Fruit fly (Drosophila melanogaster): ENCODE data around the gene ras.

The ras gene

DNA sequence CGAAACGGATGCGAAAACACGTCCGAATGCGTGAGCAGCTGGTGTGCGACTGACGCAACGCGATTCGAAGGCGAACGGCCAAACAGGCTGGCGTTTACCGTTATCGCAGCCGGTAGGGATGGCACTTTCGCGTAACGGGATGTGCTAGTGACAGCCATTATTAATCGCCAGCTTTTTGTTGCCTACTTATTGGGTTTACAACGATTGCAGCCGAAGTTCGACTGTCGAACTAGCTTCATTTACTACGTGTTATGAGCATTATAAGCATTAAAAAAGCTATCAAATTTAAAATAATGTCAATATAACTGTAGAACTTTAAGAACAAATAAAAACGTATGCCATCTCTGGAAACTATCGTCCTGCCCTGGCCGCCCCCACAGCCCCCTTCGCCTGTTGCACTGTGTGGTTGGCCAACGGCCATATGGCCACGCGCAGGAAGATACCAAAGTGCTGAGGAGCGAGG, 13.3 kb downstream of the ras start, which contains the start of gene Rph (continued):
- TF ChIP-seq gfzf (GFP tag; optimal IDR thresholded peaks at IDR 0.05) (no peak), CG14667 (GFP tag; IDR thresholded peaks at IDR 0.05) (no peak), ranshi (GFP tag; IDR thresholded peaks at IDR 0.05) (no peak), CG12659 (GFP tag; optimal IDR thresholded peaks at IDR 0.05) (peak; percentile 18), unc-4 (GFP tag; IDR thresholded peaks at IDR 0.05; ENCODE audit: partially characterized antibody) (peak; percentile 65; the same call in 1 of the 2 replicates), Spps (tag; optimal IDR thresholded peaks at IDR 0.05) (no peak), crp (GFP tag; optimal IDR thresholded peaks at IDR 0.05) (no peak), ci (GFP tag; IDR thresholded peaks at IDR 0.05) (no peak), HmgZ (tag; optimal IDR thresholded peaks at IDR 0.05) (no peak), Abd-B (GFP tag; optimal IDR thresholded peaks at IDR 0.05) (no peak), Antp (GFP tag; optimal IDR thresholded peaks at IDR 0.05) (no peak), CG11085 (GFP tag; IDR thresholded peaks at IDR 0.05) (no peak), nerfin-2 (GFP tag; IDR thresholded peaks at IDR 0.05; ENCODE audit: partially characterized antibody) (no peak), jing (GFP tag; optimal IDR thresholded peaks at IDR 0.05) (no peak), ato (GFP tag; IDR thresholded peaks at IDR 0.05; ENCODE audit: partially characterized antibody) (no peak), peb (GFP tag; IDR thresholded peaks at IDR 0.05) (no peak), CG8765 (GFP tag; IDR thresholded peaks at IDR 0.05) (no peak), stwl (tag; optimal IDR thresholded peaks at IDR 0.05) (no peak), CG14860 (GFP tag; IDR thresholded peaks at IDR 0.05; ENCODE audit: partially characterized antibody) (no peak), CG4730 (GFP tag; IDR thresholded peaks at IDR 0.05) (no peak), phol (tag; optimal IDR thresholded peaks at IDR 0.05) (peak; percentile 20), CG33213 (GFP tag; optimal IDR thresholded peaks at IDR 0.05) (no peak), CG6175 (GFP tag; IDR thresholded peaks at IDR 0.05) (no peak), CG9609 (GFP tag; optimal IDR thresholded peaks at IDR 0.05) (no peak), Rx (GFP tag; IDR thresholded peaks at IDR 0.05) (no peak), seq (GFP tag; IDR thresholded peaks at IDR 0.05) (no peak), knrl (GFP tag; IDR thresholded peaks at IDR 0.05; ENCODE audit: partially characterized antibody) (peak; percentile 53; the same call in 2 of the 3 replicates), tup (GFP tag; optimal IDR thresholded peaks at IDR 0.05) (no peak), HLHmδ (GFP tag; optimal IDR thresholded peaks at IDR 0.05) (no peak), CG12299 (tag; optimal IDR thresholded peaks at IDR 0.05) (no peak), chinmo (GFP tag; IDR thresholded peaks at IDR 0.05; ENCODE audit: partially characterized antibody) (0 out of 4 replicates have a peak, but pooled peaks have one; percentile 21), BEAF-32 (GFP tag; optimal IDR thresholded peaks at IDR 0.05) (peak; percentile 64), CG17359 (tag; optimal IDR thresholded peaks at IDR 0.05) (peak; percentile 11), CG7271 (tag; optimal IDR thresholded peaks at IDR 0.05) (no peak), CG33557 (GFP tag; optimal IDR thresholded peaks at IDR 0.05) (no peak), CG10543 (GFP tag; optimal IDR thresholded peaks at IDR 0.05) (peak; percentile 52), fru (optimal IDR thresholded peaks at IDR 0.05) (no peak), E2f2 (GFP tag; IDR thresholded peaks at IDR 0.05) (no peak), CG8359 (GFP tag; optimal IDR thresholded peaks at IDR 0.05; ENCODE audit: borderline replicate concordance) (no peak), CG14965 (GFP tag; optimal IDR thresholded peaks at IDR 0.05; ENCODE audit: borderline replicate concordance) (no peak), B-H1 (GFP tag; IDR thresholded peaks at IDR 0.05) (no peak), psq (GFP tag; optimal IDR thresholded peaks at IDR 0.05) (no peak), CG13894 (tag; optimal IDR thresholded peaks at IDR 0.05) (peak; percentile 40), ro (GFP tag; IDR thresholded peaks at IDR 0.05) (no peak), CG3847 (GFP tag; IDR thresholded peaks at IDR 0.05) (peak; percentile 30; the same call in 1 of the 2 replicates), Dek (tag; optimal IDR thresholded peaks at IDR 0.05) (no peak), Asciz (GFP tag; optimal IDR thresholded peaks at IDR 0.05) (no peak), en (GFP tag; optimal IDR thresholded peaks at IDR 0.05) (no peak), CG15601 (tag; optimal IDR thresholded peaks at IDR 0.05) (no peak), Doc2 (GFP tag; IDR thresholded peaks at IDR 0.05) (no peak)

Data from whole organism, embryonic.